Worm (Caenorhabditis elegans) whole organism, L1 larva: Measurements from ENCODE around the gene H03E18.1.

Experiments
- Y116A8C.19 ChIP-seq: sonication (generic microtip); optimal IDR thresholded peaks from 2 replicates; lab custom pipeline; 2016; ENCODE audit warnings: missing compliant biosample characterization, missing genetic modification characterization, borderline replicate concordance
- ceh-82 ChIP-seq, 3 experiments: fragments of 150-350 bp in 1 of 3; sonication (generic microtip) in 2 of 3; optimal IDR thresholded peaks; 2 replicates each; lab custom pipeline; 2014 to 2017; ENCODE audit warnings: missing biosample characterization in 3 of 3, missing genetic modification characterization in 3 of 3
- isw-1 ChIP-seq: fragments of 200-800 bp; sonication (Bioruptor generic); IDR thresholded peaks from 2 replicates; pipeline ENCODE4 v1.3.6; 2022; ENCODE audit warnings: missing genetic modification characterization, missing compliant biosample characterization
- nhr-237 ChIP-seq: fragments of 150-350 bp; optimal IDR thresholded peaks from 2 replicates; lab custom pipeline; 2014; ENCODE audit warnings: missing biosample characterization, missing genetic modification characterization
- nhr-28 ChIP-seq: fragments of 150-350 bp; optimal IDR thresholded peaks from 2 replicates; lab custom pipeline; 2014; ENCODE audit warnings: missing biosample characterization, missing genetic modification characterization
- nhr-77 ChIP-seq: fragments of 150-350 bp; optimal IDR thresholded peaks from 2 replicates; lab custom pipeline; 2014; ENCODE audit warnings: missing biosample characterization, missing genetic modification characterization
- pqm-1 ChIP-seq: sonication (generic microtip); optimal IDR thresholded peaks from 3 replicates; lab custom pipeline; 2017; ENCODE audit warnings: missing biosample characterization, missing genetic modification characterization
- sup-37 ChIP-seq: fragments of 200-800 bp; sonication (Bioruptor generic); optimal IDR thresholded peaks from 2 replicates; lab custom pipeline; 2018; ENCODE audit warnings: mild to moderate bottlenecking, missing genetic modification characterization, missing compliant biosample characterization
- zip-4 ChIP-seq: fragments of 200-800 bp; sonication (Bioruptor generic); optimal IDR thresholded peaks from 2 replicates; lab custom pipeline; 2018; ENCODE audit warnings: mild to moderate bottlenecking, missing genetic modification characterization, moderate library complexity, missing compliant biosample characterization
- ztf-11 ChIP-seq, 2 experiments: sonication (generic microtip); optimal IDR thresholded peaks; 2 replicates each; lab custom pipeline; 2016 to 2017; ENCODE audit warnings: missing genetic modification characterization in 2 of 2, missing biosample characterization in 1 of 2, missing compliant biosample characterization in 1 of 2

- TF ChIP-seq sup-37 (no peak), nhr-28 (tag; lab: Kevin White, UChicago) (no peak), ztf-11 (tag; optimal IDR thresholded peaks at IDR 0.05; lab: Kevin White, UChicago) (no peak), ceh-82 (tag; optimal IDR thresholded peaks at IDR 0.05; lab: Kevin White, UChicago) (no peak), nhr-77 (tag; lab: Kevin White, UChicago) (no peak), zip-4 (GFP tag; lab: Kevin White, UChicago) (no peak), Y116A8C.19 (tag; lab: Kevin White, UChicago) (no peak), isw-1 (no peak), nhr-237 (no peak), pqm-1 (no peak)
Observed at ce11 chrX:8507053-8507452, 623 bp upstream of the H03E18.1 start.
